In the genomic region with DNA sequence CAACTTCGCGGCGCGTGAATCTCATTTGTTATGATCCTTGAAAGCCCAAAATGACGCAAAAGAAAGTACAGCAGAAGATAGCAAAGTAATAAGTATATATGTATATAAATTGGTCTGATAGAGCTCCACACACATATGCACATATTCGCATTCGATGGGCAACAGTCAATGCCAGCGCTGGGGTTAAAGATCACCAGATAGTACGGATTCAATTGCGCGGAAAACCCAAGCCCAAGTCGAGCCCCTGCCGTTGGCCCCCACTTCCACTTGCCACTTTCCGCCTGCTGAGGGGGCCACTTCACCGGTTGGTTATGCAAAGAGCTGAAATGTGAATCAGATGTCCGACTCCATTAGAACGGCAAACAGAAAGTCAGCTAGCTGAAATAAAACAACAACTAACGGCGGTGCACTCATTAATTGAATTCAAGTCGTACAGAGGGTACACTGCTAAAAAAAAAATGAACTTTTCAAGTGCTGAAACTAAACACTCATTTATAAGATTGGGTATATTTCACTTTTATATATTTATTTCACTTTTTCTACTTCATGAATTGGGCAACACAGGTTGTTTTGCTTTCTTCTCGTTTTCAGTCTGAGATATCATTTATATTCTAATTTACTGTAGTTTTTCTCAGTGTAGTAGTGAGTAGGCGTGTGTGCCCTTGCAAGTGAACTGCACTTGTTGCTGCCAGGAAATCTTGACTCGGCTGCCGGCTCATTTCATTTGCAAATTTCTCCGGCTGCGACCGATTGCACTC, we compare ENCODE assay signal across 1 fruit fly cellular context.
A peak's percentile ranks its signal among the peaks of the same experiment; 100 is the strongest.
TF ChIP-seq lines count a peak whose summit lies in the region.

No protein-coding gene starts in this region.

TF ChIP-seq in whole organism, embryonic, 481 proteins besides CTCF, POLR2A, EP300 and RAD21 (continued from another document):
- TF ChIP-seq az2 (GFP tag; optimal IDR thresholded peaks at IDR 0.05; lab: Kevin White, UChicago) (peak; percentile 26), CG2712 (tag; optimal IDR thresholded peaks at IDR 0.05; lab: Kevin White, UChicago) (peak; percentile 35), sens-2 (GFP tag; IDR thresholded peaks at IDR 0.05; lab: Robert Waterston, UW) (0 out of 2 replicates have a peak, but pooled peaks have one; percentile 37), bab2 (GFP tag; optimal IDR thresholded peaks at IDR 0.05; lab: Kevin White, UChicago) (no peak), Ssrp (tag; optimal IDR thresholded peaks at IDR 0.05; lab: Kevin White, UChicago) (peak; percentile 5), Xrp1 (GFP tag; IDR thresholded peaks at IDR 0.05; lab: Robert Waterston, UW) (peak; percentile 42; the same call in 1 of the 2 replicates), CG7839 (tag; optimal IDR thresholded peaks at IDR 0.05; lab: Kevin White, UChicago) (peak; percentile 2), Xbp1 (GFP tag; optimal IDR thresholded peaks at IDR 0.05; lab: Kevin White, UChicago) (peak; percentile 14), CG2889 (GFP tag; IDR thresholded peaks at IDR 0.05; lab: Robert Waterston, UW) (no peak), CG32772 (GFP tag; IDR thresholded peaks at IDR 0.05; lab: Robert Waterston, UW) (0 out of 2 replicates have a peak, but pooled peaks have one; percentile 23), Med (GFP tag; lab: Kevin White, UChicago) (peak; percentile 17), CG12659 (GFP tag; optimal IDR thresholded peaks at IDR 0.05; lab: Kevin White, UChicago) (peak; percentile 0), seq (GFP tag; IDR thresholded peaks at IDR 0.05; lab: Robert Waterston, UW) (no peak), jing (GFP tag; optimal IDR thresholded peaks at IDR 0.05; lab: Kevin White, UChicago) (no peak), CHES-1-like (GFP tag; optimal IDR thresholded peaks at IDR 0.05; lab: Kevin White, UChicago) (no peak), H15 (GFP tag; IDR thresholded peaks at IDR 0.05; lab: Robert Waterston, UW) (0 out of 3 replicates have a peak, but pooled peaks have one; percentile 12), CG6689 (GFP tag; IDR thresholded peaks at IDR 0.05; lab: Robert Waterston, UW) (0 out of 2 replicates have a peak, but pooled peaks have one; percentile 22), HLH4C (GFP tag; IDR thresholded peaks at IDR 0.05; lab: Robert Waterston, UW; ENCODE audit: partially characterized antibody) (no peak), CG1024 (GFP tag; IDR thresholded peaks at IDR 0.05; lab: Robert Waterston, UW) (no peak), CG31441 (GFP tag; IDR thresholded peaks at IDR 0.05; lab: Robert Waterston, UW) (0 out of 2 replicates have a peak, but pooled peaks have one; percentile 35), CG11560 (tag; IDR thresholded peaks at IDR 0.05; lab: Robert Waterston, UW) (no peak), CG9609 (GFP tag; optimal IDR thresholded peaks at IDR 0.05; lab: Kevin White, UChicago) (no peak), CG8478 (optimal IDR thresholded peaks at IDR 0.05; lab: Kevin White, UChicago) (no peak), CG11504 (tag; optimal IDR thresholded peaks at IDR 0.05; lab: Kevin White, UChicago) (peak; percentile 24), dysf (GFP tag; IDR thresholded peaks at IDR 0.05; lab: Robert Waterston, UW) (peak; percentile 56), gfzf (GFP tag; optimal IDR thresholded peaks at IDR 0.05; lab: Kevin White, UChicago) (no peak), zen (tag; optimal IDR thresholded peaks at IDR 0.05; lab: Kevin White, UChicago) (peak; percentile 13), ara (GFP tag; IDR thresholded peaks at IDR 0.05; lab: Robert Waterston, UW) (0 out of 2 replicates have a peak, but pooled peaks have one; percentile 30), Sox102F (GFP tag; optimal IDR thresholded peaks at IDR 0.05; lab: Kevin White, UChicago) (peak; percentile 7), sc (optimal IDR thresholded peaks at IDR 0.05; lab: Kevin White, UChicago) (no peak), sc (GFP tag; optimal IDR thresholded peaks at IDR 0.05; lab: Kevin White, UChicago) (no peak), slbo (GFP tag; IDR thresholded peaks at IDR 0.05; lab: Robert Waterston, UW) (peak; percentile 44; the same call in 1 of the 2 replicates), Bdp1 (GFP tag; optimal IDR thresholded peaks at IDR 0.05; lab: Kevin White, UChicago) (no peak), CG13775 (GFP tag; optimal IDR thresholded peaks at IDR 0.05; lab: Kevin White, UChicago) (no peak), CG9215 (GFP tag; IDR thresholded peaks at IDR 0.05; lab: Robert Waterston, UW) (no peak), CG7556 (GFP tag; optimal IDR thresholded peaks at IDR 0.05; lab: Kevin White, UChicago) (no peak), CG7357 (GFP tag; IDR thresholded peaks at IDR 0.05; lab: Robert Waterston, UW) (no peak), nom (GFP tag; optimal IDR thresholded peaks at IDR 0.05; lab: Kevin White, UChicago) (peak; percentile 3), sisA (GFP tag; IDR thresholded peaks at IDR 0.05; lab: Robert Waterston, UW) (0 out of 2 replicates have a peak, but pooled peaks have one; percentile 18), lov (optimal IDR thresholded peaks at IDR 0.05; lab: Kevin White, UChicago) (no peak), lov (GFP tag; IDR thresholded peaks at IDR 0.05; lab: Robert Waterston, UW) (no peak), CG2678 (tag; optimal IDR thresholded peaks at IDR 0.05; lab: Kevin White, UChicago) (peak; percentile 21), mirr (GFP tag; optimal IDR thresholded peaks at IDR 0.05; lab: Kevin White, UChicago) (no peak), CG4707 (GFP tag; optimal IDR thresholded peaks at IDR 0.05; lab: Kevin White, UChicago) (no peak), Six4 (GFP tag; optimal IDR thresholded peaks at IDR 0.05; lab: Kevin White, UChicago) (no peak), cas (GFP tag; IDR thresholded peaks at IDR 0.05; lab: Robert Waterston, UW) (no peak), E2f2 (GFP tag; IDR thresholded peaks at IDR 0.05; lab: Robert Waterston, UW) (no peak), Blimp-1 (GFP tag; optimal IDR thresholded peaks at IDR 0.05; lab: Kevin White, UChicago) (peak; percentile 14), nmo (GFP tag; optimal IDR thresholded peaks at IDR 0.05; lab: Kevin White, UChicago) (peak; percentile 9), Hr78 (GFP tag; optimal IDR thresholded peaks at IDR 0.05; lab: Kevin White, UChicago) (no peak), CG12391 (tag; optimal IDR thresholded peaks at IDR 0.05; lab: Kevin White, UChicago) (no peak), esg (GFP tag; conservative IDR thresholded peaks at IDR 0.05; lab: Robert Waterston, UW) (peak; percentile 7; the same call in 1 of the 2 replicates), cato (GFP tag; optimal IDR thresholded peaks at IDR 0.05; lab: Kevin White, UChicago; ENCODE audit: borderline replicate concordance) (no peak)
